5 fruit fly cellular contexts compared by ENCODE assay signal in the genomic region with DNA sequence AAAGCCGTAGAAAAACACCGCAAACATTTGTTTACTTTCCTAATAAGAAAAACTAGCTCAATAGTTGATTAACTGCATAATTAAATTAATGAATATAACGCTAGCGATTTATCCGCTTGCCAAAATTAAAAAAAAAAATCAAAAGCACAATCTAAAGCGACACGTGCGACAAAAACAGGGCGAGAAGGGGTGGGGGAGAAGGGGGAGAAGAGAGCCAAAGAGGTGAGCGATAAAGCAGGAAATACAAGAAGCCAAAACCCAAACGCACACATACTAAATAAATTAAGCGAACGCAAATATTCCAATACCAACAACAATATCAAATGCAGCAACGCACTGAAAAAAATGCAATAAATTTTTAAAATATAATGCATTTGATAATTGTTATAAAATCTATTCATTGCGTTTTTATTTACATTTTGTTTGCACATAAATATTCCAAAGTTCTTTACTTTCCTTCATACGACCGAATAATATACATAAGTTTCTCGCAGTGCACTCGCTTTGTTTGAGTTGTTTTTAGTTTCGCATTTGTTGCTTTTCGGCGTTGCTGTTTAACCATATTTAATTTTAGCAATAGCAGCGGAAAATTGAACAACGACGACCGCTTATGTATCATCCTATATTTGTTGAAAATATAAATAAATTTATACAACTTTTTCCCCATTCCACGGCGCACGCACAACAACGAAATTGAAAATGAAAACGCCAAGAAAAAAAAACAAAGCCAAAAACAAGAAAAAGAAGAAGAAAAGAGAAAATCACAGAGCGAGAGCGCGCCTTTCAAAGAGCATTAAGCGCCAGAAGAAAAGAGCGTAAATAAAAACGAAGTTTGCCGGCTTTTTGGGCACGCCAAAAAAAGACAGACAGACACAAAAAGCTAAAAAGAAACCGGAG.
TF ChIP-seq lines count a peak whose summit lies in the region.

No protein-coding gene starts in this region.

TF ChIP-seq in whole organism, adult, 20 proteins besides CTCF, POLR2A, EP300 and RAD21 (continued from another document):
- TF ChIP-seq Hr96 (GFP tag; optimal IDR thresholded peaks at IDR 0.05; lab: Kevin White, UChicago) = peak; percentile 93
- peak; percentile 90 for TF ChIP-seq pad (GFP tag; optimal IDR thresholded peaks at IDR 0.05; lab: Kevin White, UChicago)
- TF ChIP-seq Clk (GFP tag; optimal IDR thresholded peaks at IDR 0.05; lab: Kevin White, UChicago) = peak; percentile 81
- TF ChIP-seq ovo (GFP tag; optimal IDR thresholded peaks at IDR 0.05; lab: Kevin White, UChicago) = peak; percentile 85
- peak; percentile 90 for TF ChIP-seq CG33017 (tag; optimal IDR thresholded peaks at IDR 0.05; lab: Kevin White, UChicago)

TF ChIP-seq in whole organism, embryonic, 481 proteins besides CTCF, POLR2A, EP300 and RAD21 (continued from another document and continues in another):
- TF ChIP-seq CG14667 (GFP tag; IDR thresholded peaks at IDR 0.05; lab: Robert Waterston, UW) (peak; percentile 93), CG10209 (GFP tag; optimal IDR thresholded peaks at IDR 0.05; lab: Kevin White, UChicago) (peak; percentile 95), Hey (tag; optimal IDR thresholded peaks at IDR 0.05; lab: Kevin White, UChicago) (peak; percentile 97), CG15514 (GFP tag; optimal IDR thresholded peaks at IDR 0.05; lab: Kevin White, UChicago) (peak; percentile 89), CG14965 (GFP tag; optimal IDR thresholded peaks at IDR 0.05; lab: Kevin White, UChicago; ENCODE audit: borderline replicate concordance) (peak; percentile 36), H2.0 (GFP tag; IDR thresholded peaks at IDR 0.05; lab: Robert Waterston, UW) (peak; percentile 96), Dll (GFP tag; IDR thresholded peaks at IDR 0.05; lab: Robert Waterston, UW; ENCODE audit: partially characterized antibody) (no peak), Six4 (GFP tag; optimal IDR thresholded peaks at IDR 0.05; lab: Kevin White, UChicago) (peak; percentile 91), CG18476 (GFP tag; optimal IDR thresholded peaks at IDR 0.05; lab: Kevin White, UChicago) (peak; percentile 95), otp (GFP tag; IDR thresholded peaks at IDR 0.05; lab: Robert Waterston, UW) (peak; percentile 94), dati (GFP tag; IDR thresholded peaks at IDR 0.05; lab: Robert Waterston, UW) (peak; percentile 76; the same call in 1 of the 2 replicates), CG4282 (GFP tag; optimal IDR thresholded peaks at IDR 0.05; lab: Kevin White, UChicago) (peak; percentile 42), toy (GFP tag; IDR thresholded peaks at IDR 0.05; lab: Robert Waterston, UW) (peak; percentile 89), Dref (GFP tag; IDR thresholded peaks at IDR 0.05; lab: Robert Waterston, UW) (no peak), lmd (GFP tag; IDR thresholded peaks at IDR 0.05; lab: Robert Waterston, UW) (peak; percentile 96), Doc3 (GFP tag; IDR thresholded peaks at IDR 0.05; lab: Robert Waterston, UW; ENCODE audit: partially characterized antibody) (no peak), crc (GFP tag; optimal IDR thresholded peaks at IDR 0.05; lab: Kevin White, UChicago) (peak; percentile 72), cg (GFP tag; optimal IDR thresholded peaks at IDR 0.05; lab: Kevin White, UChicago) (peak; percentile 33), vnd (GFP tag; IDR thresholded peaks at IDR 0.05; lab: Robert Waterston, UW; ENCODE audit: partially characterized antibody) (no peak), CkIIα-i1 (GFP tag; IDR thresholded peaks at IDR 0.05; lab: Robert Waterston, UW) (peak; percentile 81), br (optimal IDR thresholded peaks at IDR 0.05; lab: Kevin White, UChicago) (no peak), CG4854 (GFP tag; optimal IDR thresholded peaks at IDR 0.05; lab: Kevin White, UChicago) (peak; percentile 91), CG17612 (GFP tag; IDR thresholded peaks at IDR 0.05; lab: Robert Waterston, UW) (peak; percentile 84), CG4360 (GFP tag; IDR thresholded peaks at IDR 0.05; lab: Robert Waterston, UW) (peak; percentile 68), esg (GFP tag; conservative IDR thresholded peaks at IDR 0.05; lab: Robert Waterston, UW) (peak; percentile 95), gce (GFP tag; IDR thresholded peaks at IDR 0.05; lab: Robert Waterston, UW) (peak; percentile 85; the same call in 2 of the 3 replicates), Fer3 (tag; optimal IDR thresholded peaks at IDR 0.05; lab: Kevin White, UChicago) (peak; percentile 97), ind (GFP tag; optimal IDR thresholded peaks at IDR 0.05; lab: Kevin White, UChicago) (peak; percentile 92)

TF ChIP-seq in whole organism, prepupa, 60 proteins besides CTCF, POLR2A, EP300 and RAD21 (continued from another document and continues in another):
- TF ChIP-seq CG16779 (tag; optimal IDR thresholded peaks at IDR 0.05; lab: Kevin White, UChicago) = peak; percentile 84
- peak; percentile 86 to 90 for TF ChIP-seq ss (GFP tag; optimal IDR thresholded peaks at IDR 0.05; lab: Kevin White, UChicago)
- TF ChIP-seq CG6276 (GFP tag; optimal IDR thresholded peaks at IDR 0.05; lab: Kevin White, UChicago) = peak; percentile 93
- TF ChIP-seq esn (GFP tag; optimal IDR thresholded peaks at IDR 0.05; lab: Kevin White, UChicago) = peak; percentile 98
- TF ChIP-seq achi (GFP tag; optimal IDR thresholded peaks at IDR 0.05; lab: Kevin White, UChicago) = peak; percentile 93
- peak; percentile 87 for TF ChIP-seq CG8319 (GFP tag; optimal IDR thresholded peaks at IDR 0.05; lab: Kevin White, UChicago)
- peak; percentile 98 for TF ChIP-seq Met (GFP tag; optimal IDR thresholded peaks at IDR 0.05; lab: Kevin White, UChicago)
- peak; percentile 95 for TF ChIP-seq OdsH (GFP tag; optimal IDR thresholded peaks at IDR 0.05; lab: Kevin White, UChicago)
- TF ChIP-seq Sox15 (GFP tag; optimal IDR thresholded peaks at IDR 0.05; lab: Kevin White, UChicago) = peak; percentile 86
- peak; percentile 91 for TF ChIP-seq CG6854 (GFP tag; optimal IDR thresholded peaks at IDR 0.05; lab: Kevin White, UChicago)
- TF ChIP-seq CG31627 (GFP tag; optimal IDR thresholded peaks at IDR 0.05; lab: Kevin White, UChicago) = peak; percentile 96
- peak; percentile 97 for TF ChIP-seq CG15336 (GFP tag; IDR thresholded peaks at IDR 0.05; lab: Robert Waterston, UW)
- TF ChIP-seq CG7368 (GFP tag; optimal IDR thresholded peaks at IDR 0.05; lab: Kevin White, UChicago) = peak; percentile 89
- TF ChIP-seq Sox102F (GFP tag; optimal IDR thresholded peaks at IDR 0.05; lab: Kevin White, UChicago) = peak; percentile 96
- TF ChIP-seq Smox (GFP tag; optimal IDR thresholded peaks at IDR 0.05; lab: Kevin White, UChicago) = peak; percentile 97
- peak; percentile 90 for TF ChIP-seq CG3032 (tag; optimal IDR thresholded peaks at IDR 0.05; lab: Kevin White, UChicago)
- TF ChIP-seq acj6 (GFP tag; optimal IDR thresholded peaks at IDR 0.05; lab: Kevin White, UChicago) = peak; percentile 93
- peak; percentile 10 for TF ChIP-seq Hr38 (GFP tag; optimal IDR thresholded peaks at IDR 0.05; lab: Kevin White, UChicago)
- peak; percentile 65 for TF ChIP-seq CG9139 (GFP tag; optimal IDR thresholded peaks at IDR 0.05; lab: Kevin White, UChicago)
- peak; percentile 95 for TF ChIP-seq CG34406 (GFP tag; optimal IDR thresholded peaks at IDR 0.05; lab: Kevin White, UChicago)
- peak; percentile 97 for TF ChIP-seq cyc (GFP tag; optimal IDR thresholded peaks at IDR 0.05; lab: Kevin White, UChicago)
- TF ChIP-seq dac (GFP tag; optimal IDR thresholded peaks at IDR 0.05; lab: Kevin White, UChicago) = peak; percentile 72
- TF ChIP-seq Blimp-1 (GFP tag; optimal IDR thresholded peaks at IDR 0.05; lab: Kevin White, UChicago) = peak; percentile 92
- peak; percentile 92 for TF ChIP-seq CG11294 (GFP tag; IDR thresholded peaks at IDR 0.05; lab: Robert Waterston, UW)
- TF ChIP-seq Lpt (GFP tag; optimal IDR thresholded peaks at IDR 0.05; lab: Kevin White, UChicago) = peak; percentile 90
- peak; percentile 95 for TF ChIP-seq Gug (GFP tag; IDR thresholded peaks at IDR 0.05; lab: Robert Waterston, UW)
- TF ChIP-seq CG6792 (GFP tag; optimal IDR thresholded peaks at IDR 0.05; lab: Kevin White, UChicago) = peak; percentile 94
- peak; percentile 99 for TF ChIP-seq svp (GFP tag; lab: Kevin White, UChicago)
- peak; percentile 95 for TF ChIP-seq pdm3 (GFP tag; optimal IDR thresholded peaks at IDR 0.05; lab: Kevin White, UChicago)
- peak; percentile 97 for TF ChIP-seq lz (GFP tag; optimal IDR thresholded peaks at IDR 0.05; lab: Kevin White, UChicago)

TF ChIP-seq in whole organism, pupa, 21 proteins besides CTCF, POLR2A, EP300 and RAD21 (continued from another document):
- peak; percentile 93 for TF ChIP-seq CG8301 (tag; optimal IDR thresholded peaks at IDR 0.05; lab: Kevin White, UChicago)
- TF ChIP-seq CG34367 (tag; optimal IDR thresholded peaks at IDR 0.05; lab: Kevin White, UChicago) = peak; percentile 88
- peak; percentile 96 for TF ChIP-seq Snoo (tag; optimal IDR thresholded peaks at IDR 0.05; lab: Kevin White, UChicago)

TF ChIP-seq in whole organism, wandering third instar larva, 38 proteins besides CTCF, POLR2A, EP300 and RAD21 (continued from another document):
- peak; percentile 78 for TF ChIP-seq Rel (GFP tag; optimal IDR thresholded peaks at IDR 0.05; lab: Kevin White, UChicago)
- TF ChIP-seq Rel (tag; optimal IDR thresholded peaks at IDR 0.05; lab: Kevin White, UChicago) = peak; percentile 83
- peak; percentile 83 for TF ChIP-seq dsf (GFP tag; optimal IDR thresholded peaks at IDR 0.05; lab: Kevin White, UChicago; ENCODE audit: borderline replicate concordance)
- TF ChIP-seq HLH106 (tag; optimal IDR thresholded peaks at IDR 0.05; lab: Kevin White, UChicago) = peak; percentile 98
- peak; percentile 96 for TF ChIP-seq br (GFP tag; optimal IDR thresholded peaks at IDR 0.05; lab: Kevin White, UChicago)
- TF ChIP-seq Abd-B (GFP tag; optimal IDR thresholded peaks at IDR 0.05; lab: Kevin White, UChicago) = no peak
- peak; percentile 89 for TF ChIP-seq GATAd (GFP tag; optimal IDR thresholded peaks at IDR 0.05; lab: Kevin White, UChicago)
- TF ChIP-seq CG9705 (GFP tag; optimal IDR thresholded peaks at IDR 0.05; lab: Kevin White, UChicago) = peak; percentile 91
- peak; percentile 63 for TF ChIP-seq Hr83 (GFP tag; optimal IDR thresholded peaks at IDR 0.05; lab: Kevin White, UChicago; ENCODE audit: poor library complexity, severe bottlenecking)
- peak; percentile 97 for TF ChIP-seq psq (GFP tag; optimal IDR thresholded peaks at IDR 0.05; lab: Kevin White, UChicago)
- no peak for TF ChIP-seq Vsx2 (GFP tag; optimal IDR thresholded peaks at IDR 0.05; lab: Kevin White, UChicago; ENCODE audit: partially characterized antibody)
- TF ChIP-seq dl (GFP tag; optimal IDR thresholded peaks at IDR 0.05; lab: Kevin White, UChicago; ENCODE audit: insufficient read depth in 1 of 2, partially characterized antibody in 2 of 2) = no peak
- TF ChIP-seq dmrt93B (GFP tag; optimal IDR thresholded peaks at IDR 0.05; lab: Kevin White, UChicago) = peak; percentile 96
- peak; percentile 98 for TF ChIP-seq h (GFP tag; optimal IDR thresholded peaks at IDR 0.05; lab: Kevin White, UChicago)
- TF ChIP-seq brk (GFP tag; optimal IDR thresholded peaks at IDR 0.05; lab: Kevin White, UChicago) = peak; percentile 85
- no peak for TF ChIP-seq pan (optimal IDR thresholded peaks at IDR 0.05; lab: Kevin White, UChicago)
- TF ChIP-seq CrebA (GFP tag; optimal IDR thresholded peaks at IDR 0.05; lab: Kevin White, UChicago; ENCODE audit: borderline replicate concordance) = peak; percentile 65
- TF ChIP-seq Sp1 (GFP tag; optimal IDR thresholded peaks at IDR 0.05; lab: Kevin White, UChicago) = peak; percentile 98
